Worm (Caenorhabditis elegans): ENCODE data around the gene nhr-91.

DNA sequence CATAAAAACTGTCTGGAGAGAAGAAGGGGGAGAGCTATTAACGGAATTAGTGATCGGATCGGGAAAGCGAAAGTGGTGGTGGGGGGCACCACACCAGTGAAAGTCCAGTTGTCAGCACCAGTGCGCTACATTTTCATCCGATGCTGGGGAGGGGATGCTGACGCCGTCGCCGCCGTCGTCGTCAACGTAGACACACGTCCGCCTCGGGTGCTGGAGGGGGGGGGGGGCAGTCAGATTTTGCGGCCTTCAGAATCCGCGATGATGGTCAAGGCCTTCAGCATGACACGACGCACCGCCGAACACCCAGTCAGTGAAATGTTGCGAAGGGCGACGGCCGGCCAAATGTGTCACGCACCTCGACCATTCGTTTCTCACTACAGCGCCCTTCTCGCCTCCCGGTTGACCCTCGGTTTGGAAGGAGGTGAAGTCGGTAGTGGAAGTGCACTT lies 1.2 kb downstream of the nhr-91 start:
- TF ChIP-seq him-1 (tag; optimal IDR thresholded peaks at IDR 0.05) (no peak), dao-5 (tag; optimal IDR thresholded peaks at IDR 0.05) (no peak)

Measured in whole organism, L4/young adult.